Fruit fly (Drosophila melanogaster): ENCODE results near the gene CG3631.

CG3631 gene

dm6 chr3R:14893791-14894782 is 14.8 kb downstream of the CG3631 start, which contains the start of gene Dph2 (continued):
- TF ChIP-seq CG7271 (tag; optimal IDR thresholded peaks at IDR 0.05) (peak; percentile 62), CG7963 (GFP tag; IDR thresholded peaks at IDR 0.05; ENCODE audit: partially characterized antibody) (no peak), sna (GFP tag; IDR thresholded peaks at IDR 0.05; ENCODE audit: partially characterized antibody) (no peak), CG8089 (GFP tag; optimal IDR thresholded peaks at IDR 0.05) (no peak), Dbx (GFP tag; IDR thresholded peaks at IDR 0.05) (peak; percentile 81), shn (GFP tag; optimal IDR thresholded peaks at IDR 0.05) (no peak), trem (tag; optimal IDR thresholded peaks at IDR 0.05) (peak; percentile 56), CG13296 (GFP tag; optimal IDR thresholded peaks at IDR 0.05) (peak; percentile 72), maf-S (GFP tag; optimal IDR thresholded peaks at IDR 0.05) (peak; percentile 14), jigr1 (GFP tag; IDR thresholded peaks at IDR 0.05) (0 out of 3 replicates have a peak, but pooled peaks have one; percentile 35), rib (GFP tag; IDR thresholded peaks at IDR 0.05) (peak; percentile 53; the same call in 1 of the 2 replicates), nmo (GFP tag; optimal IDR thresholded peaks at IDR 0.05) (peak; percentile 83), sr (GFP tag; IDR thresholded peaks at IDR 0.05) (no peak), Med (GFP tag) (peak; percentile 89), kah (GFP tag; optimal IDR thresholded peaks at IDR 0.05) (peak; percentile 50), CG4854 (GFP tag; optimal IDR thresholded peaks at IDR 0.05) (peak; percentile 11), en (GFP tag; optimal IDR thresholded peaks at IDR 0.05) (peak; percentile 26), row (GFP tag; IDR thresholded peaks at IDR 0.05) (peak; percentile 91), croc (GFP tag; conservative IDR thresholded peaks at IDR 0.05) (peak; percentile 52), CG7839 (tag; optimal IDR thresholded peaks at IDR 0.05) (peak; percentile 87), CG31365 (tag; optimal IDR thresholded peaks at IDR 0.05) (no peak), Elba2 (GFP tag; optimal IDR thresholded peaks at IDR 0.05) (no peak), fd96Cb (tag; optimal IDR thresholded peaks at IDR 0.05) (peak; percentile 71), cad (GFP tag; optimal IDR thresholded peaks at IDR 0.05) (peak; percentile 4), CG9932 (GFP tag; IDR thresholded peaks at IDR 0.05) (peak; percentile 83), CG8944 (GFP tag; optimal IDR thresholded peaks at IDR 0.05) (peak; percentile 8), CG18262 (tag; optimal IDR thresholded peaks at IDR 0.05) (peak; percentile 91), CG17359 (tag; optimal IDR thresholded peaks at IDR 0.05) (peak; percentile 82), Antp (GFP tag; optimal IDR thresholded peaks at IDR 0.05) (peak; percentile 35), dmrt99B (tag; optimal IDR thresholded peaks at IDR 0.05) (peak; percentile 81), corto (GFP tag; optimal IDR thresholded peaks at IDR 0.05) (no peak), CG15514 (GFP tag; optimal IDR thresholded peaks at IDR 0.05) (peak; percentile 66), D19A (tag; optimal IDR thresholded peaks at IDR 0.05) (peak; percentile 99), ind (GFP tag; optimal IDR thresholded peaks at IDR 0.05) (peak; percentile 52), stc (GFP tag; IDR thresholded peaks at IDR 0.05) (peak; percentile 77), dati (GFP tag; IDR thresholded peaks at IDR 0.05) (no peak), h (optimal IDR thresholded peaks at IDR 0.05) (no peak), CG3163 (GFP tag; optimal IDR thresholded peaks at IDR 0.05) (no peak), salm (tag; optimal IDR thresholded peaks at IDR 0.05) (peak; percentile 41), Hsf (GFP tag; optimal IDR thresholded peaks at IDR 0.05) (peak; percentile 45), tna (GFP tag; IDR thresholded peaks at IDR 0.05; ENCODE audit: partially characterized antibody) (no peak), Xrp1 (GFP tag; IDR thresholded peaks at IDR 0.05) (peak; percentile 83), Ptx1 (GFP tag; IDR thresholded peaks at IDR 0.05) (peak; percentile 88), CG2889 (GFP tag; IDR thresholded peaks at IDR 0.05) (peak; percentile 65; the same call in 2 of the 3 replicates), pum (GFP tag; optimal IDR thresholded peaks at IDR 0.05) (peak; percentile 30), ato (GFP tag; IDR thresholded peaks at IDR 0.05; ENCODE audit: partially characterized antibody) (no peak), CG4617 (GFP tag; optimal IDR thresholded peaks at IDR 0.05; ENCODE audit: borderline replicate concordance) (peak; percentile 69), eve (GFP tag; optimal IDR thresholded peaks at IDR 0.05) (no peak), CG12744 (GFP tag; optimal IDR thresholded peaks at IDR 0.05) (no peak)
